Fruit fly (Drosophila melanogaster) whole organism, embryonic: ENCODE results near the gene stol.

ENCODE experiments used
- Atf6 ChIP-seq: fragments of 200-800 bp; sonication (Bioruptor generic); IDR thresholded peaks from 2 replicates; pipeline ENCODE4 v1.3.6; 2022; ENCODE audit warnings: missing biosample characterization, missing genetic modification characterization
- Awh ChIP-seq: fragments of 200-800 bp; sonication (Bioruptor generic); IDR thresholded peaks from 2 replicates; pipeline ENCODE4, ENCODE4 v1.3.6; 2022; ENCODE audit warnings: missing biosample characterization, missing genetic modification characterization
- CG10274 ChIP-seq: fragments of 200-800 bp; sonication (Bioruptor generic); optimal IDR thresholded peaks from 3 replicates; lab custom pipeline; 2017; ENCODE audit warnings: missing biosample characterization, mild to moderate bottlenecking, missing genetic modification characterization
- CG12155 ChIP-seq: fragments of 200-800 bp; sonication (Bioruptor generic); optimal IDR thresholded peaks from 3 replicates; lab custom pipeline; 2016; ENCODE audit warnings: missing biosample characterization, missing genetic modification characterization
- CG14965 ChIP-seq: fragments of 200-800 bp; sonication (Bioruptor generic); optimal IDR thresholded peaks from 2 replicates; lab custom pipeline; 2016; ENCODE audit warnings: missing biosample characterization, missing genetic modification characterization, borderline replicate concordance
- CG16863 ChIP-seq: fragments of 200-800 bp; sonication (Bioruptor generic); optimal IDR thresholded peaks from 3 replicates; lab custom pipeline; 2016; ENCODE audit warnings: missing biosample characterization, missing genetic modification characterization
- CG2202 ChIP-seq: fragments of 200-800 bp; sonication (Bioruptor generic); optimal IDR thresholded peaks from 2 replicates; lab custom pipeline; 2018; ENCODE audit warnings: missing biosample characterization, mild to moderate bottlenecking, missing genetic modification characterization
- CG2875 ChIP-seq: fragments of 200-800 bp; sonication (Bioruptor generic); optimal IDR thresholded peaks from 2 replicates; lab custom pipeline; 2017; ENCODE audit warnings: missing biosample characterization, mild to moderate bottlenecking, missing genetic modification characterization, missing genetic modification reagents
- CG3281 ChIP-seq: fragments of 200-800 bp; sonication (Bioruptor generic); optimal IDR thresholded peaks from 3 replicates; lab custom pipeline; 2017; ENCODE audit warnings: missing biosample characterization, mild to moderate bottlenecking, missing genetic modification characterization
- CG33557 ChIP-seq: fragments of 200-800 bp; sonication (Bioruptor generic); optimal IDR thresholded peaks from 2 replicates; lab custom pipeline; 2019; ENCODE audit warnings: missing biosample characterization, mild to moderate bottlenecking, missing genetic modification characterization, moderate library complexity
- CG4820 ChIP-seq: fragments of 200-800 bp; sonication (Bioruptor generic); optimal IDR thresholded peaks from 3 replicates; lab custom pipeline; 2016; ENCODE audit warnings: missing biosample characterization, missing genetic modification characterization
- CG6272 ChIP-seq: fragments of 200-800 bp; sonication (Bioruptor generic); IDR thresholded peaks from 2 replicates; pipeline ENCODE4 v1.3.6; 2022; ENCODE audit warnings: missing biosample characterization, missing genetic modification characterization
- CG6765 ChIP-seq: fragments of 200-800 bp; sonication (Bioruptor generic); optimal IDR thresholded peaks from 3 replicates; lab custom pipeline; 2017; ENCODE audit warnings: missing biosample characterization, mild to moderate bottlenecking, missing genetic modification characterization
- CG7357 ChIP-seq: fragments of 200-800 bp; sonication (Bioruptor generic); IDR thresholded peaks from 3 replicates; pipeline ENCODE4 v1.3.6; 2022; ENCODE audit warnings: missing biosample characterization, missing genetic modification characterization
- CG7556 ChIP-seq: fragments of 200-800 bp; sonication (Bioruptor generic); optimal IDR thresholded peaks from 2 replicates; lab custom pipeline; 2017; ENCODE audit warnings: missing biosample characterization, mild to moderate bottlenecking, missing genetic modification characterization
- CG7839 ChIP-seq: fragments of 200-800 bp; sonication (Bioruptor generic); optimal IDR thresholded peaks from 3 replicates; lab custom pipeline; 2018; ENCODE audit warnings: missing biosample characterization, mild to moderate bottlenecking, missing genetic modification characterization, moderate library complexity
- CG8944 ChIP-seq: fragments of 200-800 bp; sonication (Bioruptor generic); optimal IDR thresholded peaks from 3 replicates; lab custom pipeline; 2016; ENCODE audit warnings: missing biosample characterization, missing genetic modification characterization
- CG9437 ChIP-seq: fragments of 200-800 bp; sonication (Bioruptor generic); optimal IDR thresholded peaks from 2 replicates; lab custom pipeline; 2018; ENCODE audit warnings: missing biosample characterization, mild to moderate bottlenecking, missing genetic modification characterization
- CTCF ChIP-seq: fragments of 200-800 bp; sonication (Bioruptor generic); optimal IDR thresholded peaks from 2 replicates; lab custom pipeline; 2017; ENCODE audit warnings: missing biosample characterization, mild to moderate bottlenecking, missing genetic modification characterization, moderate library complexity
- D19A ChIP-seq: fragments of 200-800 bp; optimal IDR thresholded peaks from 3 replicates; lab custom pipeline; 2019; ENCODE audit warnings: missing biosample characterization, mild to moderate bottlenecking, missing genetic modification characterization, moderate library complexity
- Doc2 ChIP-seq: fragments of 200-800 bp; sonication (Bioruptor generic); IDR thresholded peaks from 2 replicates; pipeline ENCODE4 v1.3.6; 2022; ENCODE audit warnings: missing biosample characterization, missing genetic modification characterization
- E2f2 ChIP-seq: fragments of 200-800 bp; sonication (Bioruptor generic); IDR thresholded peaks from 2 replicates; pipeline ENCODE4 v1.3.6; 2022; ENCODE audit warnings: missing biosample characterization, missing genetic modification characterization
- Hmr ChIP-seq: fragments of 200-800 bp; sonication (Bioruptor generic); optimal IDR thresholded peaks from 3 replicates; lab custom pipeline; 2017; ENCODE audit warnings: mild to moderate bottlenecking, missing biosample characterization, missing genetic modification reagents, missing genetic modification characterization
- NK7.1 ChIP-seq: fragments of 200-800 bp; sonication (Bioruptor generic); optimal IDR thresholded peaks from 3 replicates; lab custom pipeline; 2016; ENCODE audit warnings: missing biosample characterization, missing genetic modification characterization
- Opbp ChIP-seq: fragments of 200-800 bp; sonication (Bioruptor generic); IDR thresholded peaks from 3 replicates; pipeline ENCODE4 v1.3.6; 2022; ENCODE audit warnings: missing biosample characterization, missing genetic modification characterization; ENCODE audit not compliant: partially characterized antibody
- Optix ChIP-seq: fragments of 200-800 bp; sonication (Bioruptor generic); IDR thresholded peaks from 3 replicates; pipeline ENCODE4 v1.3.6; 2022; ENCODE audit warnings: missing biosample characterization, missing genetic modification characterization
- Sox100B ChIP-seq: fragments of 200-800 bp; sonication (Bioruptor generic); optimal IDR thresholded peaks from 3 replicates; lab custom pipeline; 2018; ENCODE audit warnings: missing biosample characterization, mild to moderate bottlenecking, missing genetic modification characterization
- Vsx1 ChIP-seq: fragments of 200-800 bp; sonication (Bioruptor generic); optimal IDR thresholded peaks from 2 replicates; lab custom pipeline; 2017; ENCODE audit warnings: missing biosample characterization, mild to moderate bottlenecking, missing genetic modification characterization, missing genetic modification reagents
- amos ChIP-seq: fragments of 200-800 bp; sonication (Bioruptor generic); IDR thresholded peaks from 2 replicates; pipeline ENCODE4 v1.3.6; 2022; ENCODE audit warnings: missing biosample characterization, missing genetic modification characterization; ENCODE audit not compliant: partially characterized antibody
- ap ChIP-seq: fragments of 200-800 bp; sonication (Bioruptor generic); IDR thresholded peaks from 2 replicates; pipeline ENCODE4 v1.3.6; 2022; ENCODE audit warnings: missing biosample characterization, missing genetic modification characterization
- ash1 ChIP-seq: fragments of 200-800 bp; sonication (Bioruptor generic); optimal IDR thresholded peaks from 2 replicates; lab custom pipeline; 2018; ENCODE audit warnings: missing biosample characterization, mild to moderate bottlenecking, missing genetic modification characterization
- chinmo ChIP-seq: fragments of 200-800 bp; sonication (Bioruptor generic); IDR thresholded peaks from 4 replicates; pipeline ENCODE4 v1.3.6; 2022; ENCODE audit warnings: missing biosample characterization, missing genetic modification characterization; ENCODE audit not compliant: partially characterized antibody
- chm ChIP-seq: fragments of 200-800 bp; sonication (Bioruptor generic); IDR thresholded peaks from 2 replicates; pipeline ENCODE4 v1.3.6; 2022; ENCODE audit warnings: missing biosample characterization, missing genetic modification characterization
- ci ChIP-seq: fragments of 200-800 bp; sonication (Bioruptor generic); IDR thresholded peaks from 3 replicates; pipeline ENCODE4 v1.3.6; 2022; ENCODE audit warnings: missing biosample characterization, missing genetic modification characterization
- dati ChIP-seq: fragments of 200-800 bp; sonication (Bioruptor generic); IDR thresholded peaks from 2 replicates; pipeline ENCODE4 v1.3.6; 2022; ENCODE audit warnings: missing biosample characterization, missing genetic modification characterization
- gsb-n ChIP-seq: fragments of 200-800 bp; sonication (Bioruptor generic); optimal IDR thresholded peaks from 3 replicates; lab custom pipeline; 2018; ENCODE audit warnings: missing biosample characterization, mild to moderate bottlenecking, missing genetic modification characterization
- hbn ChIP-seq: fragments of 200-800 bp; sonication (Bioruptor generic); IDR thresholded peaks from 2 replicates; pipeline ENCODE4 v1.3.6; 2022; ENCODE audit warnings: missing biosample characterization, missing genetic modification characterization; ENCODE audit not compliant: partially characterized antibody
- kay ChIP-seq: fragments of 200-800 bp; sonication (Bioruptor generic); optimal IDR thresholded peaks from 2 replicates; lab custom pipeline; 2016; ENCODE audit warnings: missing biosample characterization, missing genetic modification characterization
- lilli ChIP-seq: fragments of 200-800 bp; sonication (Bioruptor generic); optimal IDR thresholded peaks from 3 replicates; lab custom pipeline; 2016; ENCODE audit warnings: missing biosample characterization, missing genetic modification characterization
- p53 ChIP-seq: fragments of 200-800 bp; sonication (Bioruptor generic); optimal IDR thresholded peaks from 2 replicates; lab custom pipeline; 2016; ENCODE audit warnings: missing biosample characterization, missing genetic modification characterization
- phol ChIP-seq: fragments of 200-800 bp; sonication (Bioruptor generic); optimal IDR thresholded peaks from 3 replicates; lab custom pipeline; 2018; ENCODE audit warnings: missing biosample characterization, mild to moderate bottlenecking, missing genetic modification characterization, moderate library complexity
- pita ChIP-seq: fragments of 200-800 bp; sonication (Bioruptor generic); optimal IDR thresholded peaks from 2 replicates; lab custom pipeline; 2017; ENCODE audit warnings: missing biosample characterization, mild to moderate bottlenecking, missing genetic modification characterization
- psq ChIP-seq: fragments of 200-800 bp; sonication (Bioruptor generic); optimal IDR thresholded peaks from 2 replicates; lab custom pipeline; 2017; ENCODE audit warnings: missing biosample characterization, missing genetic modification characterization
- ranshi ChIP-seq: fragments of 200-800 bp; sonication (Bioruptor generic); IDR thresholded peaks from 2 replicates; pipeline ENCODE4 v1.3.6; 2022; ENCODE audit warnings: missing biosample characterization, missing genetic modification characterization
- schlank ChIP-seq: fragments of 200-800 bp; sonication (Bioruptor generic); optimal IDR thresholded peaks from 2 replicates; lab custom pipeline; 2018; ENCODE audit warnings: missing biosample characterization, mild to moderate bottlenecking, missing genetic modification characterization
- slou ChIP-seq: fragments of 200-800 bp; sonication (Bioruptor generic); optimal IDR thresholded peaks from 3 replicates; lab custom pipeline; 2016; ENCODE audit warnings: missing biosample characterization, missing genetic modification characterization
- tin ChIP-seq: fragments of 200-800 bp; sonication (Bioruptor generic); optimal IDR thresholded peaks from 3 replicates; lab custom pipeline; 2016; ENCODE audit warnings: missing biosample characterization, missing genetic modification characterization
- vfl ChIP-seq: fragments of 200-800 bp; sonication (Bioruptor generic); optimal IDR thresholded peaks from 2 replicates; lab custom pipeline; 2016; ENCODE audit warnings: missing biosample characterization, missing genetic modification characterization
- zen2 ChIP-seq: fragments of 200-800 bp; sonication (Bioruptor generic); IDR thresholded peaks from 3 replicates; pipeline ENCODE4 v1.3.6; 2022; ENCODE audit warnings: missing biosample characterization, missing genetic modification characterization; ENCODE audit not compliant: partially characterized antibody

stol gene

dm6 chr2L:15746600-15747393 lies 28.7 kb upstream of the stol start (continued):
- TF ChIP-seq amos (GFP tag; lab: Robert Waterston, UW): no peak
- TF ChIP-seq CG2202: peak; percentile 73
- peak; percentile 96 for TF ChIP-seq CG7556 (GFP tag; lab: Kevin White, UChicago)
- TF ChIP-seq Atf6: peak; percentile 59; the same call in 1 of the 2 replicates
- TF ChIP-seq Awh: peak; percentile 83
- no peak for TF ChIP-seq Opbp
- peak; percentile 91 for TF ChIP-seq D19A (tag; lab: Kevin White, UChicago)
- peak; percentile 98 for TF ChIP-seq CG33557 (GFP tag; lab: Kevin White, UChicago)
- peak; percentile 72; the same call in 2 of the 3 replicates for TF ChIP-seq Optix (GFP tag; lab: Robert Waterston, UW)
- peak; percentile 97 for TF ChIP-seq Sox100B (GFP tag; lab: Kevin White, UChicago)
- peak; percentile 30 for TF ChIP-seq CG8944
- TF ChIP-seq ci (GFP tag; lab: Robert Waterston, UW): peak; percentile 71
- no peak for TF ChIP-seq ash1 (GFP tag; lab: Kevin White, UChicago)
- TF ChIP-seq CG10274 (GFP tag; lab: Kevin White, UChicago): peak; percentile 72
- peak; percentile 88 for TF ChIP-seq tin (GFP tag; lab: Kevin White, UChicago)
- peak; percentile 54; the same call in 1 of the 2 replicates for TF ChIP-seq E2f2
- peak; percentile 43 for TF ChIP-seq CG16863 (GFP tag; lab: Kevin White, UChicago)
- TF ChIP-seq CG2875: peak; percentile 86
- peak; percentile 93 for TF ChIP-seq CG3281 (GFP tag; lab: Kevin White, UChicago)
- peak; percentile 81; the same call in 1 of the 2 replicates for TF ChIP-seq ranshi
- 0 out of 2 replicates have a peak, but pooled peaks have one; percentile 25 for TF ChIP-seq dati (GFP tag; lab: Robert Waterston, UW)
- TF ChIP-seq vfl (GFP tag; lab: Kevin White, UChicago): peak; percentile 27
- no peak for TF ChIP-seq pita
- peak; percentile 90 for TF ChIP-seq Hmr (GFP tag; lab: Kevin White, UChicago)
- TF ChIP-seq kay (GFP tag; lab: Kevin White, UChicago): peak; percentile 64
- 0 out of 2 replicates have a peak, but pooled peaks have one; percentile 50 for TF ChIP-seq CG6272 (GFP tag; lab: Robert Waterston, UW)
- peak; percentile 58 for TF ChIP-seq lilli (GFP tag; lab: Kevin White, UChicago)
- TF ChIP-seq hbn (GFP tag; lab: Robert Waterston, UW): no peak
- TF ChIP-seq CG14965: no peak
- peak; percentile 48 for TF ChIP-seq CTCF
- TF ChIP-seq Vsx1: peak; percentile 79
- no peak for TF ChIP-seq chm
- TF ChIP-seq ap (GFP tag; lab: Robert Waterston, UW): peak; percentile 68
- TF ChIP-seq Doc2 (GFP tag; lab: Robert Waterston, UW): no peak
- TF ChIP-seq CG6765 (GFP tag; lab: Kevin White, UChicago): peak; percentile 82
- peak; percentile 95 for TF ChIP-seq CG7839
- peak; percentile 67 for TF ChIP-seq CG7357 (GFP tag; lab: Robert Waterston, UW)
- TF ChIP-seq CG12155 (GFP tag; lab: Kevin White, UChicago): peak; percentile 78
- peak; percentile 96 for TF ChIP-seq phol
- peak; percentile 95 for TF ChIP-seq CG9437 (GFP tag; lab: Kevin White, UChicago)
- TF ChIP-seq zen2 (GFP tag; lab: Robert Waterston, UW): no peak
- TF ChIP-seq slou (GFP tag; lab: Kevin White, UChicago): peak; percentile 71
- TF ChIP-seq schlank (tag; lab: Kevin White, UChicago): peak; percentile 1
- peak; percentile 89 for TF ChIP-seq CG4820 (GFP tag; lab: Kevin White, UChicago)
- no peak for TF ChIP-seq p53 (GFP tag; lab: Kevin White, UChicago)
- no peak for TF ChIP-seq NK7.1 (GFP tag; lab: Kevin White, UChicago)
- peak; percentile 93 for TF ChIP-seq gsb-n (tag; lab: Kevin White, UChicago)
- no peak for TF ChIP-seq chinmo
- TF ChIP-seq psq: peak; percentile 40
